Worm (Caenorhabditis elegans) whole organism, L4 larva: ENCODE results near the gene F58G6.7.

Experiments used
- daf-8 ChIP-seq: fragments of 200-800 bp; sonication (Bioruptor generic); IDR thresholded peaks from 2 replicates; pipeline ENCODE4 v1.3.6; 2022; ENCODE audit warnings: missing genetic modification characterization, missing compliant biosample characterization
- nhr-48 ChIP-seq: sonication (generic microtip); optimal IDR thresholded peaks from 2 replicates; lab custom pipeline; 2016; ENCODE audit warnings: mild to moderate bottlenecking, missing genetic modification characterization, missing compliant biosample characterization
- tag-97 ChIP-seq: fragments of 200-800 bp; sonication (Bioruptor generic); IDR thresholded peaks from 2 replicates; pipeline ENCODE4 v1.3.6; 2022; ENCODE audit warnings: missing genetic modification characterization, missing compliant biosample characterization

DNA sequence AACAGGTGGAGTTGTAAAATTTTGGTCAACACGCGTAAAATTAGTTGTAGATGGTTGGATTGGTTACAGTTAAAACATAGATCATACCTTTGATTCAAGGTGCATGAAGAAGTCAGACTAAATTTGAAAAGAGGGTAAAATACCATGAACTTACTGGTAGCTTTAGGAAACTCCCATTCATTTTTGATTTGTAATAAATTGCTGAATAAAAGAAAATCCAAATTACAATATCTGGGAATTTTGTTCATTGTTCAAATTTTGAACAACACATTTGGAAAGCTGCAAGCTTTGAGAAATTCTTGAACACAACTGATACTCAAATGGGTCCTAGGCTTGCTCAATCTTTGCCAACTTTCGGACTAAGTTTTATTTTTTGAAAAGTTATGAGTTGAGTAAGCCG, 23.9 kb downstream of the F58G6.7 start:
- no peak for TF ChIP-seq tag-97 (GFP tag; lab: Robert Waterston, UW)
- TF ChIP-seq daf-8 (GFP tag; lab: Robert Waterston, UW): no peak
- no peak for TF ChIP-seq nhr-48 (tag; lab: Kevin White, UChicago)
